Worm (Caenorhabditis elegans) whole organism, young adult: ENCODE results near the gene F58D12.3.

Source experiments
- C06A6.2 ChIP-seq: fragments of 200-800 bp; sonication (Bioruptor generic); conservative IDR thresholded peaks from 2 replicates; pipeline ENCODE4 v1.3.6; 2022; ENCODE audit warnings: missing genetic modification characterization, missing compliant biosample characterization
- F22D6.2 ChIP-seq: sonication (generic microtip); optimal IDR thresholded peaks from 2 replicates; lab custom pipeline; 2016; ENCODE audit warnings: mild to moderate bottlenecking, missing genetic modification characterization, missing compliant biosample characterization
- F39B2.1 ChIP-seq: fragments of 200-800 bp; sonication (Bioruptor generic); IDR thresholded peaks from 2 replicates; pipeline ENCODE4 v1.3.6; 2022; ENCODE audit warnings: missing genetic modification reagents, missing genetic modification characterization, missing compliant biosample characterization
- F52B5.7 ChIP-seq: sonication (generic microtip); optimal IDR thresholded peaks from 2 replicates; lab custom pipeline; 2016; ENCODE audit warnings: mild to moderate bottlenecking, missing genetic modification characterization, missing compliant biosample characterization
- Y53G8AR.9 ChIP-seq: fragments of 200-800 bp; sonication (Bioruptor generic); conservative IDR thresholded peaks from 2 replicates; pipeline ENCODE4 v1.3.6; 2022; ENCODE audit warnings: missing genetic modification reagents, missing genetic modification characterization, missing compliant biosample characterization
- Y67H2A.10 ChIP-seq: fragments of 200-800 bp; sonication (Bioruptor generic); conservative IDR thresholded peaks from 2 replicates; pipeline ENCODE4 v1.3.6; 2022; ENCODE audit warnings: missing genetic modification reagents, missing genetic modification characterization, missing compliant biosample characterization
- akir-1 ChIP-seq: fragments of 200-800 bp; sonication (Bioruptor generic); optimal IDR thresholded peaks from 2 replicates; lab custom pipeline; 2018; ENCODE audit warnings: mild to moderate bottlenecking, missing genetic modification characterization, moderate library complexity, missing compliant biosample characterization
- aptf-2 ChIP-seq: fragments of 200-800 bp; sonication (Bioruptor generic); conservative IDR thresholded peaks from 2 replicates; pipeline ENCODE4 v1.3.6; 2022; ENCODE audit warnings: missing genetic modification reagents, missing genetic modification characterization, missing compliant biosample characterization
- athp-1 ChIP-seq: sonication (generic microtip); optimal IDR thresholded peaks from 2 replicates; lab custom pipeline; 2017; ENCODE audit warnings: mild to moderate bottlenecking, missing genetic modification characterization, missing compliant biosample characterization
- attf-6 ChIP-seq: fragments of 200-800 bp; sonication (Bioruptor generic); IDR thresholded peaks from 2 replicates; pipeline ENCODE4 v1.3.6; 2022; ENCODE audit warnings: missing genetic modification reagents, missing genetic modification characterization, missing compliant biosample characterization
- cebp-1 ChIP-seq, 2 experiments: fragments of 200-800 bp in 1 of 2; sonication (Bioruptor generic) in 1 of 2; sonication (generic microtip) in 1 of 2; IDR thresholded peaks in 1 of 2; optimal IDR thresholded peaks in 1 of 2; 2 replicates each; pipeline versions ENCODE4 v1.3.6 to Lab custom; 2017 to 2022; ENCODE audit warnings: missing compliant biosample characterization in 2 of 2, missing genetic modification characterization in 2 of 2, mild to moderate bottlenecking in 1 of 2, missing genetic modification reagents in 1 of 2, moderate library complexity in 1 of 2
- cebp-2 ChIP-seq: fragments of 200-800 bp; sonication (Bioruptor generic); IDR thresholded peaks from 2 replicates; pipeline ENCODE4 v1.3.6; 2022; ENCODE audit warnings: missing genetic modification characterization, missing compliant biosample characterization
- ceh-27 ChIP-seq: fragments of 200-800 bp; sonication (Bioruptor generic); optimal IDR thresholded peaks from 2 replicates; lab custom pipeline; 2018; ENCODE audit warnings: mild to moderate bottlenecking, missing genetic modification characterization, moderate library complexity, missing compliant biosample characterization
- efl-1 ChIP-seq: fragments of 150-350 bp; optimal IDR thresholded peaks from 2 replicates; lab custom pipeline; 2014; ENCODE audit warnings: missing biosample characterization, missing genetic modification reagents, missing genetic modification characterization
- egl-44 ChIP-seq: fragments of 200-800 bp; sonication (Bioruptor generic); IDR thresholded peaks from 2 replicates; pipeline ENCODE4 v1.3.6; 2022; ENCODE audit warnings: missing genetic modification reagents, missing genetic modification characterization, missing compliant biosample characterization
- him-1 ChIP-seq: sonication (generic microtip); optimal IDR thresholded peaks from 2 replicates; lab custom pipeline; 2016; ENCODE audit warnings: missing genotype, missing genetic modification reagents, missing genetic modification characterization, missing compliant biosample characterization
- hmg-1.2 ChIP-seq: fragments of 200-800 bp; sonication (Bioruptor generic); IDR thresholded peaks from 2 replicates; pipeline ENCODE4 v1.3.6; 2022; ENCODE audit warnings: missing genetic modification reagents, missing genetic modification characterization, missing compliant biosample characterization
- let-607 ChIP-seq, 2 experiments: fragments of 200-800 bp in 1 of 2; sonication (Bioruptor generic) in 1 of 2; sonication (generic microtip) in 1 of 2; optimal IDR thresholded peaks; 2 replicates each; lab custom pipeline; 2016 to 2018; ENCODE audit warnings: mild to moderate bottlenecking in 2 of 2, missing compliant biosample characterization in 2 of 2, missing genetic modification characterization in 2 of 2, moderate library complexity in 2 of 2, missing genotype in 1 of 2
- lin-35 ChIP-seq, 3 experiments: fragments of 150-350 bp in 2 of 3; sonication (generic microtip) in 1 of 3; optimal IDR thresholded peaks; 2 replicates each; lab custom pipeline; 2014 to 2018; ENCODE audit warnings: missing biosample characterization in 3 of 3, missing genetic modification characterization in 3 of 3, missing genetic modification reagents in 3 of 3
- lsl-1 ChIP-seq: fragments of 200-800 bp; sonication (Bioruptor generic); optimal IDR thresholded peaks from 2 replicates; lab custom pipeline; 2018; ENCODE audit warnings: mild to moderate bottlenecking, missing genetic modification characterization, moderate library complexity, missing compliant biosample characterization
- mel-28 ChIP-seq: sonication (generic microtip); optimal IDR thresholded peaks from 2 replicates; lab custom pipeline; 2016; ENCODE audit warnings: borderline replicate concordance, mild to moderate bottlenecking, missing genetic modification characterization, missing compliant biosample characterization
- nfya-2 ChIP-seq: fragments of 200-800 bp; sonication (Bioruptor generic); IDR thresholded peaks from 2 replicates; pipeline ENCODE4 v1.3.6; 2022; ENCODE audit warnings: missing genetic modification reagents, missing genetic modification characterization, missing compliant biosample characterization
- nhr-80 ChIP-seq: sonication (generic microtip); optimal IDR thresholded peaks from 2 replicates; lab custom pipeline; 2016; ENCODE audit warnings: missing genetic modification characterization, missing compliant biosample characterization
- pbrm-1 ChIP-seq: fragments of 200-800 bp; sonication (Bioruptor generic); IDR thresholded peaks from 2 replicates; pipeline ENCODE4 v1.3.6; 2022; ENCODE audit warnings: missing genetic modification reagents, missing genetic modification characterization, missing compliant biosample characterization
- rec-8 ChIP-seq, 2 experiments: sonication (generic microtip); optimal IDR thresholded peaks; 2 replicates each; lab custom pipeline; 2016; ENCODE audit warnings: mild to moderate bottlenecking in 2 of 2, missing genetic modification characterization in 2 of 2, missing genetic modification reagents in 2 of 2, missing genotype in 2 of 2, missing biosample characterization in 1 of 2, missing compliant biosample characterization in 1 of 2, moderate library complexity in 1 of 2
- repo-1 ChIP-seq: sonication (generic microtip); optimal IDR thresholded peaks from 2 replicates; lab custom pipeline; 2017; ENCODE audit warnings: mild to moderate bottlenecking, missing genetic modification characterization, missing compliant biosample characterization
- sea-2 ChIP-seq: fragments of 200-800 bp; sonication (Bioruptor generic); IDR thresholded peaks from 2 replicates; pipeline ENCODE4 v1.3.6; 2022; ENCODE audit warnings: missing genetic modification characterization, missing compliant biosample characterization
- snpc-1.1 ChIP-seq: sonication (generic microtip); optimal IDR thresholded peaks from 2 replicates; lab custom pipeline; 2017; ENCODE audit warnings: missing genetic modification characterization, mild to moderate bottlenecking, missing compliant biosample characterization, antibody characterized with exemption, moderate library complexity, missing genotype, missing genetic modification reagents; ENCODE audit not compliant: insufficient read depth
- snpc-1.3 ChIP-seq: sonication (generic microtip); optimal IDR thresholded peaks from 2 replicates; lab custom pipeline; 2017; ENCODE audit warnings: missing genetic modification characterization, mild to moderate bottlenecking, missing compliant biosample characterization, antibody characterized with exemption, moderate library complexity, missing genotype, missing genetic modification reagents; ENCODE audit not compliant: insufficient read depth
- somi-1 ChIP-seq: fragments of 200-800 bp; sonication (Bioruptor generic); optimal IDR thresholded peaks from 2 replicates; lab custom pipeline; 2018; ENCODE audit warnings: mild to moderate bottlenecking, missing genetic modification characterization, missing compliant biosample characterization
- tbp1 ChIP-seq: fragments of 200-800 bp; sonication (Bioruptor generic); optimal IDR thresholded peaks from 2 replicates; lab custom pipeline; 2018; ENCODE audit warnings: mild to moderate bottlenecking, missing genetic modification characterization, missing compliant biosample characterization
- tbx-9 ChIP-seq: sonication (generic microtip); optimal IDR thresholded peaks from 2 replicates; lab custom pipeline; 2016; ENCODE audit warnings: borderline replicate concordance, missing genetic modification characterization, inconsistent platforms, missing compliant biosample characterization
- unc-62 ChIP-seq: fragments of 150-350 bp; optimal IDR thresholded peaks from 2 replicates; lab custom pipeline; 2014; ENCODE audit warnings: missing biosample characterization, missing genetic modification reagents, missing genetic modification characterization
- zim-3 ChIP-seq: sonication (generic microtip); optimal IDR thresholded peaks from 2 replicates; lab custom pipeline; 2017; ENCODE audit warnings: mild to moderate bottlenecking, missing genetic modification characterization, moderate library complexity, missing compliant biosample characterization
- ztf-22 ChIP-seq: fragments of 200-800 bp; sonication (Bioruptor generic); optimal IDR thresholded peaks from 2 replicates; lab custom pipeline; 2018; ENCODE audit warnings: mild to moderate bottlenecking, missing genetic modification characterization, moderate library complexity, missing compliant biosample characterization

Gene F58D12.3

DNA sequence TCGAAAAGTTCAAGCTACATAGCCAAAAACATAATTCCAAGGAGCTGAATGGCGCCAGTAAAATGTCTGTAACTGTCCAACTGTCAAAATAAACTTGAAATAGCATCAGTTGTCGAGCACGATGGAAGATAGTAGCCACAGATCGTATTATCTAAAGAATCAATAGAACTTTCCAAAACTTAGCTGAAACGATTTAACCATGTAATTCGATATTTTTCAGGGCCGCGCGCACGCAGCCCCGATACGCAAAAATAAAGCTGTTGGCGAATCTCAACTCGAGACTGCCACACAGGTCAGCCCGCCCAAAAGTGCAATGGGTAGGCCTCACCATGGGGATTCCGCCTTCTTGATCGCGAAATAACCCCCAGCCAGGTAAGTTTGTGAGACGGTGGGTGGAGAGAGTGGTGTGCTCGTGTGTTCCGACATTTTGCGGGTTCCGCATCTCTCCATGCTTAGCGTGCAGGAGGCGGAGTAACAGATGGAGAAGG lies 29.3 kb upstream of the F58D12.3 start (continued):
- TF ChIP-seq hmg-1.2 (GFP tag; lab: Robert Waterston, UW) (peak; percentile 97), repo-1 (tag; lab: Kevin White, UChicago) (peak; percentile 91), nfya-2 (GFP tag; lab: Robert Waterston, UW) (0 out of 2 replicates have a peak, but pooled peaks have one; percentile 17), cebp-2 (GFP tag; lab: Robert Waterston, UW) (0 out of 2 replicates have a peak, but pooled peaks have one; percentile 88), efl-1 (GFP tag; lab: Kevin White, UChicago) (peak; percentile 15), aptf-2 (peak; percentile 74; the same call in 1 of the 2 replicates), zim-3 (tag; lab: Kevin White, UChicago) (no peak), cebp-1 (GFP tag; IDR thresholded peaks at IDR 0.05; lab: Robert Waterston, UW) (peak; percentile 43; the same call in 1 of the 2 replicates), cebp-1 (tag; optimal IDR thresholded peaks at IDR 0.05; lab: Kevin White, UChicago) (no peak), Y53G8AR.9 (GFP tag; lab: Robert Waterston, UW) (peak; percentile 86), attf-6 (GFP tag; lab: Robert Waterston, UW) (peak; percentile 94), lsl-1 (GFP tag; lab: Kevin White, UChicago) (peak; percentile 64), C06A6.2 (GFP tag; lab: Robert Waterston, UW) (0 out of 2 replicates have a peak, but pooled peaks have one; percentile 20), let-607 (tag; optimal IDR thresholded peaks at IDR 0.05; lab: Kevin White, UChicago) (peak in 1 of 2 experiments; percentile 15), mel-28 (tag; lab: Kevin White, UChicago) (no peak), F39B2.1 (no peak; the same call in 1 of the 2 replicates), unc-62 (no peak), pbrm-1 (peak; percentile 94), snpc-1.1 (tag; lab: Kevin White, UChicago) (peak; percentile 92), tbp1 (GFP tag; lab: Kevin White, UChicago) (peak; percentile 77), sea-2 (GFP tag; lab: Robert Waterston, UW) (no peak), rec-8 (tag; optimal IDR thresholded peaks at IDR 0.05; lab: Kevin White, UChicago) (peak; percentile 3 to 44), athp-1 (tag; lab: Kevin White, UChicago) (no peak), F52B5.7 (tag; lab: Kevin White, UChicago) (peak; percentile 76), egl-44 (GFP tag; lab: Robert Waterston, UW) (peak; percentile 57; the same call in 1 of the 2 replicates)

DNA sequence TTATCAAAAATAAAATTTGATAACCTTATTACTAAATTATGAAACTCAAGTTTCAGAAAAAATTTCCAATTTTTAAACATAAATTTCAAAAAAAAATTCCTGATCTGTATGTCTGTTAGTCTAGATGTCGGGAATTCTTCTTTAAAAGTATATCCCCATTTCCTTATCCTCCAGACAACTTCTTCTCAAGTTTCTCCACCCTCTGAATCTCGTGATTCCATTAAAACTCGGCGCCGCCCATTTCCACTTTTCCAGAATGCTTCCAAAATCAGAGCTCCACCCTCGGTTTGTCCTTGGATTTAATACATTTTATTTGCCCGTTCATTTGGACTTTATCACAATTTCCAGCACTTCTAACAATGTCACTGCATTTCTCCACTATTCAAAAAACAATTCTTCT lies 24.0 kb upstream of the F58D12.3 start, which contains the start of gene ins-10:
Gene ins-10 (plus strand): TSS at position 301 of the 400 bp plus-strand sequence.
- TF ChIP-seq akir-1 (GFP tag; lab: Kevin White, UChicago) = no peak
- no peak for TF ChIP-seq F22D6.2 (tag; lab: Kevin White, UChicago)
- no peak for TF ChIP-seq ztf-22 (GFP tag; lab: Kevin White, UChicago)
- TF ChIP-seq Y67H2A.10 (GFP tag; lab: Robert Waterston, UW) = no peak
- TF ChIP-seq ceh-27 (GFP tag; lab: Kevin White, UChicago) = no peak
- no peak for TF ChIP-seq cebp-1 (GFP tag; IDR thresholded peaks at IDR 0.05; lab: Robert Waterston, UW)
- no peak for TF ChIP-seq cebp-1 (tag; optimal IDR thresholded peaks at IDR 0.05; lab: Kevin White, UChicago)
- TF ChIP-seq lin-35 (GFP tag; optimal IDR thresholded peaks at IDR 0.05; lab: Kevin White, UChicago) = no peak
- no peak for TF ChIP-seq tbx-9 (tag; lab: Kevin White, UChicago)
- TF ChIP-seq somi-1 (GFP tag; lab: Kevin White, UChicago) = no peak
- no peak for TF ChIP-seq snpc-1.3
- TF ChIP-seq F52B5.7 (tag; lab: Kevin White, UChicago) = no peak
- no peak for TF ChIP-seq rec-8 (tag; optimal IDR thresholded peaks at IDR 0.05; lab: Kevin White, UChicago)
- no peak for TF ChIP-seq him-1 (tag; lab: Kevin White, UChicago)
- TF ChIP-seq pbrm-1 = no peak
- no peak for TF ChIP-seq nhr-80 (tag; lab: Kevin White, UChicago)
